Fruit fly (Drosophila melanogaster) S2 (cell line): ENCODE data around the gene CG8461.

Experiments
- CG8478 ChIP-seq: fragments of >200 bp; optimal IDR thresholded peaks from 2 replicates; lab custom pipeline; 2018
- CTCF ChIP-seq, 2 experiments: fragments of >200 bp; optimal IDR thresholded peaks; 2 replicates each; lab custom pipeline; 2018

dm6 chr3R:14559954-14560353 lies 46.5 kb upstream of the CG8461 start, which contains the start of gene CG14854:
- no peak for TF ChIP-seq CG8478 (lab: Kevin White, UChicago)
- TF ChIP-seq CTCF (optimal IDR thresholded peaks at IDR 0.05; lab: Kevin White, UChicago): no peak
